Fruit fly (Drosophila melanogaster) whole organism, prepupa: ENCODE results near the gene CG31089.
A peak's percentile ranks its signal among the peaks of the same experiment; 100 is the strongest.

Experiments
- Blimp-1 ChIP-seq: fragments of 200-800 bp; sonication (Bioruptor generic); optimal IDR thresholded peaks from 3 replicates; lab custom pipeline; 2017; ENCODE audit warnings: missing biosample characterization, missing genetic modification characterization, mild to moderate bottlenecking, moderate library complexity, missing genetic modification reagents
- CG10669 ChIP-seq: fragments of 200-800 bp; sonication (Bioruptor generic); optimal IDR thresholded peaks from 3 replicates; lab custom pipeline; 2018; ENCODE audit warnings: missing biosample characterization, mild to moderate bottlenecking, missing genetic modification characterization, moderate library complexity
- CG11294 ChIP-seq: fragments of 200-800 bp; sonication (Bioruptor generic); IDR thresholded peaks from 2 replicates; pipeline ENCODE4 v1.3.6; 2022; ENCODE audit warnings: missing biosample characterization, missing genetic modification characterization
- CG11902 ChIP-seq: fragments of 200-800 bp; sonication (Bioruptor generic); optimal IDR thresholded peaks from 3 replicates; lab custom pipeline; 2016; ENCODE audit warnings: missing biosample characterization, missing genetic modification characterization
- CG15336 ChIP-seq: fragments of 200-800 bp; sonication (Bioruptor generic); IDR thresholded peaks from 2 replicates; pipeline ENCODE4 v1.3.6; 2022; ENCODE audit warnings: missing biosample characterization, missing genetic modification characterization
- CG1621 ChIP-seq: fragments of 200-800 bp; sonication (Bioruptor generic); optimal IDR thresholded peaks from 3 replicates; lab custom pipeline; 2018; ENCODE audit warnings: missing biosample characterization, mild to moderate bottlenecking, missing genetic modification characterization
- CG31627 ChIP-seq: fragments of 200-800 bp; sonication (Bioruptor generic); optimal IDR thresholded peaks from 3 replicates; lab custom pipeline; 2016; ENCODE audit warnings: missing biosample characterization, missing genetic modification characterization
- CG32006 ChIP-seq: fragments of 200-800 bp; sonication (Bioruptor generic); optimal IDR thresholded peaks from 3 replicates; lab custom pipeline; 2017; ENCODE audit warnings: missing biosample characterization, mild to moderate bottlenecking, missing genetic modification characterization
- CG3919 ChIP-seq: fragments of 200-800 bp; sonication (Bioruptor generic); optimal IDR thresholded peaks from 3 replicates; lab custom pipeline; 2016; ENCODE audit warnings: missing biosample characterization, missing genetic modification characterization
- CG6163 ChIP-seq: fragments of 200-800 bp; sonication (Bioruptor generic); IDR thresholded peaks from 3 replicates; pipeline ENCODE4 v1.3.6; 2022; ENCODE audit warnings: missing biosample characterization, missing genetic modification characterization
- CG6792 ChIP-seq: fragments of 200-800 bp; sonication (Bioruptor generic); optimal IDR thresholded peaks from 3 replicates; lab custom pipeline; 2016; ENCODE audit warnings: missing biosample characterization, missing genetic modification characterization
- CG6808 ChIP-seq: fragments of 200-800 bp; sonication (Bioruptor generic); optimal IDR thresholded peaks from 3 replicates; lab custom pipeline; 2017; ENCODE audit warnings: missing biosample characterization, missing genetic modification characterization, mild to moderate bottlenecking, moderate library complexity, missing genetic modification reagents
- CG6854 ChIP-seq: fragments of 200-800 bp; sonication (Bioruptor generic); optimal IDR thresholded peaks from 2 replicates; lab custom pipeline; 2017; ENCODE audit warnings: missing biosample characterization, mild to moderate bottlenecking, missing genetic modification characterization
- CG7368 ChIP-seq: fragments of 200-800 bp; sonication (Bioruptor generic); optimal IDR thresholded peaks from 3 replicates; lab custom pipeline; 2016; ENCODE audit warnings: missing biosample characterization, missing genetic modification characterization
- CG8119 ChIP-seq: fragments of 200-800 bp; sonication (Bioruptor generic); IDR thresholded peaks from 3 replicates; pipeline ENCODE4 v1.3.6; 2022; ENCODE audit warnings: missing biosample characterization, missing genetic modification characterization
- CG8319 ChIP-seq: fragments of 200-800 bp; sonication (Bioruptor generic); optimal IDR thresholded peaks from 3 replicates; lab custom pipeline; 2016; ENCODE audit warnings: missing biosample characterization, missing genetic modification characterization
- CG8632 ChIP-seq: fragments of 200-800 bp; sonication (Bioruptor generic); optimal IDR thresholded peaks from 3 replicates; lab custom pipeline; 2016; ENCODE audit warnings: missing biosample characterization, missing genetic modification characterization
- CG9139 ChIP-seq: fragments of 200-800 bp; sonication (Bioruptor generic); optimal IDR thresholded peaks from 3 replicates; lab custom pipeline; 2017; ENCODE audit warnings: missing biosample characterization, mild to moderate bottlenecking, missing genetic modification characterization
- Eip75B ChIP-seq: fragments of 200-800 bp; sonication (Bioruptor generic); optimal IDR thresholded peaks from 3 replicates; lab custom pipeline; 2016; ENCODE audit warnings: missing biosample characterization, missing genetic modification characterization
- Eip78C ChIP-seq: fragments of 200-800 bp; sonication (Bioruptor generic); peaks from one replicate; lab custom pipeline; 2016; ENCODE audit warnings: missing biosample characterization, missing genetic modification characterization
- Eip93F ChIP-seq: fragments of 200-800 bp; sonication (Bioruptor generic); optimal IDR thresholded peaks from 2 replicates; lab custom pipeline; 2016; ENCODE audit warnings: missing biosample characterization, mild to moderate bottlenecking, missing genetic modification characterization
- Ets21C ChIP-seq: fragments of 200-800 bp; sonication (Bioruptor generic); optimal IDR thresholded peaks from 3 replicates; lab custom pipeline; 2016; ENCODE audit warnings: missing biosample characterization, missing genetic modification characterization
- Ets96B ChIP-seq: fragments of 200-800 bp; optimal IDR thresholded peaks from 2 replicates; lab custom pipeline; 2019; ENCODE audit warnings: missing biosample characterization, mild to moderate bottlenecking, missing genetic modification characterization, moderate library complexity
- Gug ChIP-seq: fragments of 200-800 bp; sonication (Bioruptor generic); IDR thresholded peaks from 2 replicates; pipeline ENCODE4 v1.3.6; 2022; ENCODE audit warnings: missing biosample characterization, missing genetic modification characterization
- Hr38 ChIP-seq: sonication (Bioruptor generic); optimal IDR thresholded peaks from 2 replicates; lab custom pipeline; 2016; ENCODE audit warnings: missing biosample characterization, missing genetic modification characterization
- Hr39 ChIP-seq: fragments of 200-800 bp; sonication (Bioruptor generic); optimal IDR thresholded peaks from 2 replicates; lab custom pipeline; 2016; ENCODE audit warnings: missing biosample characterization, missing genetic modification characterization
- Hr4 ChIP-seq: fragments of 200-800 bp; sonication (Bioruptor generic); optimal IDR thresholded peaks from 3 replicates; lab custom pipeline; 2016; ENCODE audit warnings: missing biosample characterization, missing genetic modification characterization
- Lpt ChIP-seq: fragments of 200-800 bp; sonication (Bioruptor generic); optimal IDR thresholded peaks from 3 replicates; lab custom pipeline; 2016; ENCODE audit warnings: missing biosample characterization, missing genetic modification characterization
- Met ChIP-seq: fragments of 200-800 bp; sonication (Bioruptor generic); optimal IDR thresholded peaks from 3 replicates; lab custom pipeline; 2016; ENCODE audit warnings: missing biosample characterization, missing genetic modification characterization
- OdsH ChIP-seq: fragments of 200-800 bp; sonication (Bioruptor generic); optimal IDR thresholded peaks from 3 replicates; lab custom pipeline; 2016; ENCODE audit warnings: missing biosample characterization, missing genetic modification characterization
- Smox ChIP-seq: fragments of 200-800 bp; sonication (Bioruptor generic); optimal IDR thresholded peaks from 3 replicates; lab custom pipeline; 2016; ENCODE audit warnings: missing biosample characterization, missing genetic modification characterization
- Sox102F ChIP-seq: fragments of 200-800 bp; sonication (Bioruptor generic); optimal IDR thresholded peaks from 2 replicates; lab custom pipeline; 2016; ENCODE audit warnings: missing biosample characterization, mild to moderate bottlenecking, missing genetic modification characterization
- Sox14 ChIP-seq: fragments of 200-800 bp; sonication (Bioruptor generic); optimal IDR thresholded peaks from 3 replicates; lab custom pipeline; 2016; ENCODE audit warnings: missing biosample characterization, missing genetic modification characterization
- Sox15 ChIP-seq: fragments of 200-800 bp; sonication (Bioruptor generic); optimal IDR thresholded peaks from 3 replicates; lab custom pipeline; 2016; ENCODE audit warnings: missing biosample characterization, missing genetic modification characterization
- achi ChIP-seq: fragments of 200-800 bp; sonication (Bioruptor generic); optimal IDR thresholded peaks from 3 replicates; lab custom pipeline; 2016; ENCODE audit warnings: missing biosample characterization, missing genetic modification characterization
- acj6 ChIP-seq: fragments of 200-800 bp; sonication (Bioruptor generic); optimal IDR thresholded peaks from 3 replicates; lab custom pipeline; 2016; ENCODE audit warnings: missing biosample characterization, missing genetic modification characterization
- cyc ChIP-seq: fragments of 200-800 bp; sonication (Bioruptor generic); optimal IDR thresholded peaks from 3 replicates; lab custom pipeline; 2016; ENCODE audit warnings: missing biosample characterization, missing genetic modification characterization
- dac ChIP-seq: fragments of 200-800 bp; sonication (Bioruptor generic); optimal IDR thresholded peaks from 2 replicates; lab custom pipeline; 2017; ENCODE audit warnings: missing biosample characterization, mild to moderate bottlenecking, missing genetic modification characterization
- dsx ChIP-seq: fragments of 200-800 bp; optimal IDR thresholded peaks from 3 replicates; lab custom pipeline; 2019; ENCODE audit warnings: missing biosample characterization, mild to moderate bottlenecking, missing genetic modification characterization, moderate library complexity; ENCODE audit not compliant: poor library complexity, severe bottlenecking
- eg ChIP-seq: fragments of 200-800 bp; sonication (Bioruptor generic); IDR thresholded peaks from 3 replicates; pipeline ENCODE4 v1.3.6; 2022; ENCODE audit warnings: missing biosample characterization, missing genetic modification characterization
- esn ChIP-seq: fragments of 200-800 bp; sonication (Bioruptor generic); optimal IDR thresholded peaks from 2 replicates; lab custom pipeline; 2016; ENCODE audit warnings: missing biosample characterization, mild to moderate bottlenecking, missing genetic modification characterization, moderate library complexity
- fd59A ChIP-seq: fragments of 200-800 bp; sonication (Bioruptor generic); optimal IDR thresholded peaks from 2 replicates; lab custom pipeline; 2017; ENCODE audit warnings: missing biosample characterization, mild to moderate bottlenecking, missing genetic modification characterization, missing genetic modification reagents
- fd85E ChIP-seq: fragments of 200-800 bp; sonication (Bioruptor generic); optimal IDR thresholded peaks from 3 replicates; lab custom pipeline; 2016; ENCODE audit warnings: missing biosample characterization, missing genetic modification characterization
- lz ChIP-seq: fragments of 200-800 bp; sonication (Bioruptor generic); optimal IDR thresholded peaks from 3 replicates; lab custom pipeline; 2016; ENCODE audit warnings: missing biosample characterization, missing genetic modification characterization
- net ChIP-seq: fragments of 200-800 bp; sonication (Bioruptor generic); optimal IDR thresholded peaks from 3 replicates; lab custom pipeline; 2016; ENCODE audit warnings: missing biosample characterization, missing genetic modification characterization
- pdm3 ChIP-seq: fragments of 200-800 bp; sonication (Bioruptor generic); optimal IDR thresholded peaks from 3 replicates; lab custom pipeline; 2016; ENCODE audit warnings: missing biosample characterization, missing genetic modification characterization
- salr ChIP-seq, 2 experiments: fragments of 200-800 bp; sonication (Bioruptor generic); optimal IDR thresholded peaks; 3 replicates each; lab custom pipeline; 2016 to 2018; ENCODE audit warnings: missing biosample characterization in 2 of 2, missing genetic modification characterization in 2 of 2, mild to moderate bottlenecking in 1 of 2
- spab ChIP-seq: fragments of 200-800 bp; sonication (Bioruptor generic); optimal IDR thresholded peaks from 2 replicates; lab custom pipeline; 2017; ENCODE audit warnings: missing biosample characterization, mild to moderate bottlenecking, missing genetic modification characterization, missing genetic modification reagents
- ss ChIP-seq, 2 experiments: fragments of 200-800 bp; sonication (Bioruptor generic); optimal IDR thresholded peaks; 2 replicates in 1 of 2; 3 replicates in 1 of 2; lab custom pipeline; 2017 to 2018; ENCODE audit warnings: mild to moderate bottlenecking in 2 of 2, missing biosample characterization in 2 of 2, missing genetic modification characterization in 2 of 2, moderate library complexity in 1 of 2
- topi ChIP-seq: fragments of 200-800 bp; sonication (Bioruptor generic); optimal IDR thresholded peaks from 3 replicates; lab custom pipeline; 2016; ENCODE audit warnings: missing biosample characterization, missing genetic modification characterization
- vri ChIP-seq: fragments of 200-800 bp; sonication (Bioruptor generic); optimal IDR thresholded peaks from 3 replicates; lab custom pipeline; 2016; ENCODE audit warnings: missing biosample characterization, mild to moderate bottlenecking, missing genetic modification characterization

CG31089 gene

dm6 chr3R:25877064-25877463, 25.4 kb upstream of the CG31089 start (continued):
- no peak for TF ChIP-seq Sox102F (GFP tag; lab: Kevin White, UChicago)

dm6 chr3R:25879324-25879766, 23.1 kb upstream of the CG31089 start:
- peak; percentile 3 for TF ChIP-seq cyc (GFP tag; lab: Kevin White, UChicago)
- TF ChIP-seq salr (GFP tag; optimal IDR thresholded peaks at IDR 0.05; lab: Kevin White, UChicago) = peak in 1 of 2 experiments; percentile 65
- TF ChIP-seq eg (GFP tag; lab: Robert Waterston, UW) = no peak; the same call in 2 of the 3 replicates
- TF ChIP-seq topi (GFP tag; lab: Kevin White, UChicago) = no peak
- no peak for TF ChIP-seq Eip75B
- TF ChIP-seq CG6792 = no peak
- peak; percentile 17 for TF ChIP-seq Lpt (GFP tag; lab: Kevin White, UChicago)
- no peak for TF ChIP-seq CG7368 (GFP tag; lab: Kevin White, UChicago)
- TF ChIP-seq CG15336 (GFP tag; lab: Robert Waterston, UW) = peak; percentile 83
- 0 out of 2 replicates have a peak, but pooled peaks have one; percentile 51 for TF ChIP-seq CG11294 (GFP tag; lab: Robert Waterston, UW)
- TF ChIP-seq CG8119 (GFP tag; lab: Robert Waterston, UW) = peak; percentile 78; the same call in 2 of the 3 replicates
- peak; percentile 61 for TF ChIP-seq pdm3 (GFP tag; lab: Kevin White, UChicago)
- TF ChIP-seq CG31627 (GFP tag; lab: Kevin White, UChicago) = peak; percentile 3
- TF ChIP-seq Hr4 (GFP tag; lab: Kevin White, UChicago) = peak; percentile 79
- no peak for TF ChIP-seq spab (GFP tag; lab: Kevin White, UChicago)
- no peak for TF ChIP-seq CG11902 (GFP tag; lab: Kevin White, UChicago)
- no peak for TF ChIP-seq CG6808 (GFP tag; lab: Kevin White, UChicago)
- TF ChIP-seq CG6163 (GFP tag; lab: Robert Waterston, UW) = no peak
- no peak for TF ChIP-seq Hr38
- TF ChIP-seq CG10669 (GFP tag; lab: Kevin White, UChicago) = peak; percentile 20
- TF ChIP-seq dsx = peak; percentile 11
- TF ChIP-seq esn (GFP tag; lab: Kevin White, UChicago) = peak; percentile 28
- TF ChIP-seq Met = peak; percentile 22
- no peak for TF ChIP-seq CG1621 (tag; lab: Kevin White, UChicago)
- no peak for TF ChIP-seq dac
- TF ChIP-seq CG3919 = peak; percentile 48
- TF ChIP-seq Hr39 = peak; percentile 36
- no peak for TF ChIP-seq Ets21C
- peak; percentile 39 for TF ChIP-seq acj6 (GFP tag; lab: Kevin White, UChicago)
- peak; percentile 17 for TF ChIP-seq Smox (GFP tag; lab: Kevin White, UChicago)
- no peak for TF ChIP-seq CG6854 (GFP tag; lab: Kevin White, UChicago)
- no peak for TF ChIP-seq Eip93F (GFP tag; lab: Kevin White, UChicago)
- TF ChIP-seq Blimp-1 (GFP tag; lab: Kevin White, UChicago) = no peak
- peak; percentile 79 for TF ChIP-seq Eip78C (GFP tag; lab: Kevin White, UChicago)
- TF ChIP-seq Gug (GFP tag; lab: Robert Waterston, UW) = peak; percentile 70
- TF ChIP-seq achi (GFP tag; lab: Kevin White, UChicago) = peak; percentile 48
- TF ChIP-seq Ets96B (tag; lab: Kevin White, UChicago) = no peak
- TF ChIP-seq CG8632 (GFP tag; lab: Kevin White, UChicago) = peak; percentile 14
- no peak for TF ChIP-seq Sox15 (GFP tag; lab: Kevin White, UChicago)
- no peak for TF ChIP-seq vri (GFP tag; lab: Kevin White, UChicago)
- TF ChIP-seq Sox14 (GFP tag; lab: Kevin White, UChicago) = peak; percentile 44
- no peak for TF ChIP-seq CG8319
- no peak for TF ChIP-seq lz
- TF ChIP-seq CG9139 (GFP tag; lab: Kevin White, UChicago) = no peak
- TF ChIP-seq ss (GFP tag; optimal IDR thresholded peaks at IDR 0.05; lab: Kevin White, UChicago) = no peak
- TF ChIP-seq net (GFP tag; lab: Kevin White, UChicago) = peak; percentile 22
- TF ChIP-seq OdsH = peak; percentile 53
- no peak for TF ChIP-seq fd85E (GFP tag; lab: Kevin White, UChicago)
- TF ChIP-seq CG32006 (GFP tag; lab: Kevin White, UChicago) = peak; percentile 78
- TF ChIP-seq fd59A = no peak
